Worm (Caenorhabditis elegans): Measurements from ENCODE around the gene lips-10.

Gene lips-10

ce11 chrII:8457438-8457837, 18.5 kb downstream of the lips-10 start, which contains the start of gene zyg-9 (continued):
- no peak for TF ChIP-seq unc-62 (GFP tag; optimal IDR thresholded peaks at IDR 0.05)
- no peak for TF ChIP-seq skn-1 (tag; optimal IDR thresholded peaks at IDR 0.05)

ce11 chrII:8464448-8464898, 25.5 kb downstream of the lips-10 start, which contains the start of gene fars-3:
fars-3 (plus strand) TSS chrII:8464848.
- TF ChIP-seq pha-4 (tag; optimal IDR thresholded peaks at IDR 0.05) (peak; percentile 56), zag-1 (tag; optimal IDR thresholded peaks at IDR 0.05) (no peak), R02D3.7 (tag; optimal IDR thresholded peaks at IDR 0.05) (no peak), nhr-43 (tag; optimal IDR thresholded peaks at IDR 0.05; ENCODE audit: poor library complexity, severe bottlenecking) (peak; percentile 6), nhr-23 (tag; optimal IDR thresholded peaks at IDR 0.05) (peak; percentile 52), elt-2 (tag; optimal IDR thresholded peaks at IDR 0.05) (peak; percentile 22), sea-2 (GFP tag; optimal IDR thresholded peaks at IDR 0.05) (no peak), mdl-1 (tag; optimal IDR thresholded peaks at IDR 0.05) (no peak), ceh-28 (tag; optimal IDR thresholded peaks at IDR 0.05) (no peak), lin-15B (tag; optimal IDR thresholded peaks at IDR 0.05) (peak; percentile 8), ztf-11 (tag; optimal IDR thresholded peaks at IDR 0.05) (no peak)

- peak; percentile 8 for TF ChIP-seq ama-1 (optimal IDR thresholded peaks at IDR 0.05)
- TF ChIP-seq lsy-12 (tag; optimal IDR thresholded peaks at IDR 0.05), result no peak
Observed at ce11 chrII:8466874-8467273, 27.9 kb downstream of the lips-10 start, which contains the start of gene F22B5.10. F22B5.10 (plus strand) TSS chrII:8467174.

- TF ChIP-seq unc-39 (tag; optimal IDR thresholded peaks at IDR 0.05) (no peak), daf-12 (tag; optimal IDR thresholded peaks at IDR 0.05) (no peak), fos-1 (tag; optimal IDR thresholded peaks at IDR 0.05) (no peak), fkh-10 (GFP tag; optimal IDR thresholded peaks at IDR 0.05) (no peak), mml-1 (tag; optimal IDR thresholded peaks at IDR 0.05) (no peak), snpc-4 (tag; optimal IDR thresholded peaks at IDR 0.05) (no peak)
Observed at ce11 chrII:8467809-8468208, 28.8 kb downstream of the lips-10 start, which contains the start of gene M05D6.2. M05D6.2 (plus strand) TSS chrII:8468109.

ce11 chrII:8471139-8471538, 32.2 kb downstream of the lips-10 start, which contains the start of gene M05D6.8:
M05D6.8 (minus strand) TSS chrII:8471239.
- TF ChIP-seq lin-15B (tag; optimal IDR thresholded peaks at IDR 0.05) (no peak), mdl-1 (tag; optimal IDR thresholded peaks at IDR 0.05) (no peak), nhr-67 (tag; optimal IDR thresholded peaks at IDR 0.05) (no peak), nhr-43 (tag; optimal IDR thresholded peaks at IDR 0.05; ENCODE audit: poor library complexity, severe bottlenecking) (no peak), sea-2 (GFP tag; optimal IDR thresholded peaks at IDR 0.05) (no peak), nhr-237 (tag; optimal IDR thresholded peaks at IDR 0.05) (no peak), hmg-11 (tag; optimal IDR thresholded peaks at IDR 0.05) (no peak), egl-5 (tag; optimal IDR thresholded peaks at IDR 0.05) (no peak), elt-2 (tag; optimal IDR thresholded peaks at IDR 0.05) (no peak)

ce11 chrII:8472916-8473315, 33.9 kb downstream of the lips-10 start:
- TF ChIP-seq pha-4 (tag; optimal IDR thresholded peaks at IDR 0.05), result no peak
- no peak for TF ChIP-seq ama-1 (optimal IDR thresholded peaks at IDR 0.05)
- no peak for TF ChIP-seq lin-39 (tag; optimal IDR thresholded peaks at IDR 0.05)
- TF ChIP-seq egl-27 (tag; optimal IDR thresholded peaks at IDR 0.05), result no peak
- TF ChIP-seq nhr-11 (tag; optimal IDR thresholded peaks at IDR 0.05), result no peak
- no peak for TF ChIP-seq jun-1 (tag; optimal IDR thresholded peaks at IDR 0.05)
- TF ChIP-seq nhr-67 (tag; optimal IDR thresholded peaks at IDR 0.05), result no peak
- no peak for TF ChIP-seq egl-5 (tag; optimal IDR thresholded peaks at IDR 0.05)
- TF ChIP-seq ceh-9 (tag; optimal IDR thresholded peaks at IDR 0.05), result no peak
- no peak for TF ChIP-seq R02D3.7 (tag; optimal IDR thresholded peaks at IDR 0.05)

- TF ChIP-seq skn-1 (tag; optimal IDR thresholded peaks at IDR 0.05), result no peak
- no peak for TF ChIP-seq ztf-4 (tag; optimal IDR thresholded peaks at IDR 0.05)
- no peak for TF ChIP-seq aly-2 (tag; optimal IDR thresholded peaks at IDR 0.05)
- TF ChIP-seq egl-27 (tag; optimal IDR thresholded peaks at IDR 0.05), result no peak
- no peak for TF ChIP-seq elt-2 (tag; optimal IDR thresholded peaks at IDR 0.05)
- no peak for TF ChIP-seq nhr-43 (tag; optimal IDR thresholded peaks at IDR 0.05; ENCODE audit: poor library complexity, severe bottlenecking)
- TF ChIP-seq nhr-12 (tag; optimal IDR thresholded peaks at IDR 0.05), result no peak
- no peak for TF ChIP-seq tbx-2 (tag; optimal IDR thresholded peaks at IDR 0.05)
- TF ChIP-seq lin-15B (tag; optimal IDR thresholded peaks at IDR 0.05), result no peak
- no peak for TF ChIP-seq fos-1 (tag; optimal IDR thresholded peaks at IDR 0.05)
- TF ChIP-seq nhr-237 (tag; optimal IDR thresholded peaks at IDR 0.05), result no peak
- TF ChIP-seq elt-3 (tag; optimal IDR thresholded peaks at IDR 0.05), result no peak
- no peak for TF ChIP-seq ceh-9 (tag; optimal IDR thresholded peaks at IDR 0.05)
- TF ChIP-seq snpc-4 (tag; optimal IDR thresholded peaks at IDR 0.05), result no peak
- no peak for TF ChIP-seq nhr-11 (tag; optimal IDR thresholded peaks at IDR 0.05)
- TF ChIP-seq lsy-12 (tag; optimal IDR thresholded peaks at IDR 0.05), result no peak
- no peak for TF ChIP-seq ztf-11 (tag; optimal IDR thresholded peaks at IDR 0.05)
- no peak for TF ChIP-seq eor-1 (tag; optimal IDR thresholded peaks at IDR 0.05)
- no peak for TF ChIP-seq ZK546.5 (tag; optimal IDR thresholded peaks at IDR 0.05)
Observed at ce11 chrII:8475306-8475822, 36.4 kb downstream of the lips-10 start, which contains the start of the genes M05D6.1 and M05D6.3. M05D6.1 (minus strand) TSS chrII:8475406. M05D6.3 (plus strand) TSS chrII:8475772.

Measured in whole organism, L3 larva.